Fruit fly (Drosophila melanogaster): ENCODE results near the gene CG7607.

The CG7607 gene

DNA sequence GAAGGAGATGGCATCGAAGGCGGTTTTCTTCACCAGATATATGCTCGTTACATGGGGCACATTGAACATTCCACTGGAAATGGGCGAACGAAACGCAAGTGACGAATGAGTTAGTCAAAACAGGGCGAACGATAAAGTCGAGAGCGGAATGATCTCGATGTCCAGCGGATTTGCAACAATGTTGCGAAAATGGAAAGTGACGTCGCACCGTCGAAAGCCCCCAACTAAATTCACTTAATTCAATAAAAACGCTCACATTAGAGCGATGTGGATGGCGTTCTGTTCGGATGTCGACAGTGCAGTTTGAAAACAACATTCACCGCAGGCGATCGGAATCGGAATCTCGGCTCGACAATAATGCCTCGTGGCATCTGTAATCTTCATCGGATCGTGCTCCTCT is at the start of gene CG7607:
CG7607 (plus strand) TSS at position 301 of the 400 bp plus-strand sequence.
- TF ChIP-seq Sp1 (GFP tag; optimal IDR thresholded peaks at IDR 0.05) (no peak), br (GFP tag; optimal IDR thresholded peaks at IDR 0.05) (no peak), pan (optimal IDR thresholded peaks at IDR 0.05) (no peak), brk (GFP tag; optimal IDR thresholded peaks at IDR 0.05) (no peak), Dfd (GFP tag; optimal IDR thresholded peaks at IDR 0.05) (no peak), dsf (GFP tag; optimal IDR thresholded peaks at IDR 0.05; ENCODE audit: borderline replicate concordance) (no peak), CrebA (GFP tag; optimal IDR thresholded peaks at IDR 0.05; ENCODE audit: borderline replicate concordance) (no peak), dmrt93B (GFP tag; optimal IDR thresholded peaks at IDR 0.05) (no peak), Vsx2 (GFP tag; optimal IDR thresholded peaks at IDR 0.05; ENCODE audit: partially characterized antibody) (no peak)

DNA sequence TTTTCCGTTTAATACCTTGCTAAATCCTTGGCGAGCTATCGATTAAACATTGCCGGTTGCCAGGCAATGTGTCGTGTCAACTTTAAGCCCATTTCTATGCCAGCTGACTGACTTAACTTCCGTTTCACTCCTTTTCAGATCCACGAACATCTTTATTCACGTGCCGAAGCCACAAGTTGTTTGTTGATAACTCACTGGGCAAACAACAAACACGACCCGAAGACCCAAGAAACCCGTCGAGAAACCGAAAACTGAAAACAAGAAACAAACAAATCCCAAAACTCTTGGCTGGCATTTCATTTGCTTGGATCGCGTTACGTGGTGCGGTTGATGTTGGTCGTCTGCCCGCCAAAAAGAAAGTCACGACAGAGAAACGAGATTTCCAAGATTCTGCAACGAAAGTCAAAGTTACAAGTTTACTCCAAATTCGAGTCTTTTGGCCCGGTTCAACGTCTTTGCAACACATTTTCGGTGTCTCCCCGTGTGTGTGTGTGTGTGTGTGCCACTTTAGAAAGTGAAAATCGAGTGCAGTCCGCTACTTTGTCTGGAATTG is 48.6 kb upstream of the CG7607 start, which contains the start of gene CG6216:
CG6216 (minus strand) TSS at position 51 of the 553 bp plus-strand sequence.
- TF ChIP-seq Dif (GFP tag; optimal IDR thresholded peaks at IDR 0.05; ENCODE audit: partially characterized antibody) (no peak), jim (GFP tag; optimal IDR thresholded peaks at IDR 0.05) (no peak), Vsx2 (GFP tag; optimal IDR thresholded peaks at IDR 0.05; ENCODE audit: partially characterized antibody) (no peak), Hr83 (GFP tag; optimal IDR thresholded peaks at IDR 0.05; ENCODE audit: poor library complexity, severe bottlenecking) (no peak), GATAd (GFP tag; optimal IDR thresholded peaks at IDR 0.05) (no peak), dsf (GFP tag; optimal IDR thresholded peaks at IDR 0.05; ENCODE audit: borderline replicate concordance) (no peak), usp (GFP tag; optimal IDR thresholded peaks at IDR 0.05) (no peak), OdsH (GFP tag; optimal IDR thresholded peaks at IDR 0.05) (no peak), lola (GFP tag; optimal IDR thresholded peaks at IDR 0.05) (no peak), Dfd (GFP tag; optimal IDR thresholded peaks at IDR 0.05) (no peak), tai (GFP tag; optimal IDR thresholded peaks at IDR 0.05) (no peak), Mio (GFP tag; optimal IDR thresholded peaks at IDR 0.05) (no peak)

DNA sequence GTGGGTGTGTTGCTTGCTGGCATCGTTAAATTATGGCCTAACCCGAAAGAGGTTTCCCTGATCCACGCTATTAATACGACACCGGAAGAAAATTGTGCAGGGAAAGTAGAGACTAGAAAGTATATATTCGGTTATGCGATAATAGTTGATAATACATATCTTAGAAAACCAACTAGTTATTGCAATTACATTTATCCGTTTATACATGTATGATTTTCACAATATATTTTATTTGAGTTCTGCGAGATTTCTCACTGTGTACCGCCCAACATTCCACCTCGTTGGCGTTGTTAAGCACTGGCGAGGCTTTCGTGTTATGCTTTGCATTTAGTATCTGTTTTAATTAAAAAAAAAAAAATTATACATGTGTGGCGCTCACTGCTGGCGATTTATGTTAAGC is 44.0 kb upstream of the CG7607 start:
- TF ChIP-seq GATAd (GFP tag; optimal IDR thresholded peaks at IDR 0.05) (no peak), h (GFP tag; optimal IDR thresholded peaks at IDR 0.05) (peak; percentile 47), ey (GFP tag; optimal IDR thresholded peaks at IDR 0.05) (peak; percentile 7), brk (GFP tag; optimal IDR thresholded peaks at IDR 0.05) (no peak), woc (GFP tag; optimal IDR thresholded peaks at IDR 0.05) (peak; percentile 10), psq (GFP tag; optimal IDR thresholded peaks at IDR 0.05) (peak; percentile 7), Sp1 (GFP tag; optimal IDR thresholded peaks at IDR 0.05) (peak; percentile 15), fru (GFP tag; optimal IDR thresholded peaks at IDR 0.05) (peak; percentile 20), foxo (GFP tag; optimal IDR thresholded peaks at IDR 0.05) (peak in 1 of 2 experiments; percentile 26), rgr (GFP tag; optimal IDR thresholded peaks at IDR 0.05) (peak; percentile 26), OdsH (GFP tag; optimal IDR thresholded peaks at IDR 0.05) (peak; percentile 4), jim (GFP tag; optimal IDR thresholded peaks at IDR 0.05) (no peak), Jra (GFP tag; optimal IDR thresholded peaks at IDR 0.05) (no peak), Vsx2 (GFP tag; optimal IDR thresholded peaks at IDR 0.05; ENCODE audit: partially characterized antibody) (no peak), HLH106 (tag; optimal IDR thresholded peaks at IDR 0.05) (peak; percentile 18)

DNA sequence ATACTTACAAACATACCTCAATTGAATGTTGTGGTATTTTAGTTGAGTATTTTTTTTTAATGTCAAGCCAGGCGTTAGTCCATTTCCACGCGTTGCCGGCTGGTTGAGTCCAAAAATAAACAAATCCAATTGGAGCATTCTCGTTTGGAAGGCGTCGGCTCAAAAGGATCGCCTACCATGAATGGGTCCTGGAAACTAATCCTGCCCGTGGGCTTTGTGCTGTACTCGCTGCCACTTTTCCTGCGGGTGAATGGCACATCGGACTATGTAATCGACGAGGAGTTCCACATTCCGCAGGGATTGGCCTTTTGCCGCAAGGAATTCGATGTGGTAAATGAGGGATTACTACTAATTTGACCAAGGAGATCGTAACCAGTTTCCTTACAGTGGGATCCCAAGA is 34.5 kb upstream of the CG7607 start, which contains the start of gene Alg10:
Alg10 (plus strand) TSS at position 73 of the 400 bp plus-strand sequence.
- no peak for TF ChIP-seq Hr83 (GFP tag; optimal IDR thresholded peaks at IDR 0.05; ENCODE audit: poor library complexity, severe bottlenecking)
- TF ChIP-seq tai (GFP tag; optimal IDR thresholded peaks at IDR 0.05), result no peak
- TF ChIP-seq Dif (GFP tag; optimal IDR thresholded peaks at IDR 0.05; ENCODE audit: partially characterized antibody), result no peak
- TF ChIP-seq sage (GFP tag; optimal IDR thresholded peaks at IDR 0.05), result no peak
- TF ChIP-seq Rel (GFP tag; optimal IDR thresholded peaks at IDR 0.05), result no peak
- TF ChIP-seq Rel (tag; optimal IDR thresholded peaks at IDR 0.05), result no peak
- no peak for TF ChIP-seq Myc (optimal IDR thresholded peaks at IDR 0.05)
- TF ChIP-seq lola (GFP tag; optimal IDR thresholded peaks at IDR 0.05), result no peak
- TF ChIP-seq dsf (GFP tag; optimal IDR thresholded peaks at IDR 0.05; ENCODE audit: borderline replicate concordance), result no peak
- no peak for TF ChIP-seq brk (GFP tag; optimal IDR thresholded peaks at IDR 0.05)

All from whole organism, wandering third instar larva.